Worm (Caenorhabditis elegans) whole organism, late embryonic: ENCODE results near the gene cca-1.

Source experiments
- dmd-4 ChIP-seq: sonication (generic microtip); optimal IDR thresholded peaks from 2 replicates; lab custom pipeline; 2016; ENCODE audit warnings: borderline replicate concordance, missing genetic modification characterization, missing compliant biosample characterization
- elt-2 ChIP-seq: sonication (generic microtip); optimal IDR thresholded peaks from 2 replicates; lab custom pipeline; 2016; ENCODE audit warnings: missing genetic modification reagents, missing genetic modification characterization, missing compliant biosample characterization
- elt-4 ChIP-seq: sonication (generic microtip); optimal IDR thresholded peaks from 2 replicates; lab custom pipeline; 2016; ENCODE audit warnings: missing genetic modification characterization, missing compliant biosample characterization
- gmeb-2 ChIP-seq: sonication (generic microtip); optimal IDR thresholded peaks from 2 replicates; lab custom pipeline; 2016; ENCODE audit warnings: missing genetic modification characterization, inconsistent platforms, missing compliant biosample characterization
- hlh-15 ChIP-seq: sonication (generic microtip); optimal IDR thresholded peaks from 2 replicates; lab custom pipeline; 2016; ENCODE audit warnings: missing genetic modification characterization, missing compliant biosample characterization
- hlh-8 ChIP-seq: sonication (generic microtip); optimal IDR thresholded peaks from 2 replicates; lab custom pipeline; 2016; ENCODE audit warnings: missing genotype, missing genetic modification characterization, missing compliant biosample characterization
- lin-11 ChIP-seq: fragments of 200-800 bp; sonication (Bioruptor generic); optimal IDR thresholded peaks from 2 replicates; lab custom pipeline; 2018; ENCODE audit warnings: mild to moderate bottlenecking, missing genetic modification characterization, missing compliant biosample characterization
- mec-3 ChIP-seq: sonication (generic microtip); optimal IDR thresholded peaks from 2 replicates; lab custom pipeline; 2016; ENCODE audit warnings: borderline replicate concordance, missing genetic modification characterization, missing compliant biosample characterization
- odd-2 ChIP-seq: sonication (generic microtip); optimal IDR thresholded peaks from 2 replicates; lab custom pipeline; 2017; ENCODE audit warnings: antibody characterized with exemption, mild to moderate bottlenecking, missing genetic modification characterization, missing compliant biosample characterization
- pha-4 ChIP-seq: fragments of 150-350 bp; optimal IDR thresholded peaks from 2 replicates; lab custom pipeline; 2018; ENCODE audit warnings: missing biosample characterization, missing genetic modification reagents, missing genetic modification characterization

DNA sequence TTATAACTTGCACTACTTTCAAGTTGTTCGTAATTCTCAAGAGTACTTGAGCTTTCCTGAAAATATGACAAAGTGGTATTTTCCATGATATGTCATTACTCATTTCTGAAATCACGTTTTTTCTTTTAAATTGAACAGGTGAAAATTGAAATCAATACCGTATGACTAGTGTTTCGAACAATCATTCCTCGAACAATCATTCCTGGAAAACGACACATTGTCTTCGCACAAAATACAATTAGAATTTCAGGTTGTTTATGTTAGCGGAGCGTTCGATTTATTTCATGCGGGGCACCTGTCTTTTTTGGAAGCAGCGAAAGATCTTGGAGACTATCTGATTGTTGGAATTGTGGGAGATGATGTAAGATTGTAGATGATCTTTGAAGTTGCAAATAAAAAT is 10.4 kb upstream of the cca-1 start:
- TF ChIP-seq dmd-4 (tag; lab: Kevin White, UChicago) (no peak), odd-2 (tag; lab: Kevin White, UChicago) (no peak), hlh-8 (tag; lab: Kevin White, UChicago) (no peak), elt-2 (tag; lab: Kevin White, UChicago) (no peak), elt-4 (tag; lab: Kevin White, UChicago) (no peak), pha-4 (no peak), lin-11 (tag; lab: Kevin White, UChicago) (no peak), mec-3 (tag; lab: Kevin White, UChicago) (no peak), hlh-15 (tag; lab: Kevin White, UChicago) (no peak), gmeb-2 (tag; lab: Kevin White, UChicago) (no peak)
